Worm (Caenorhabditis elegans) whole organism, midembryonic: ENCODE measurements around the gene C14E2.6.

Experiments used
- T22C8.4 ChIP-seq: fragments of 200-800 bp; sonication (Bioruptor generic); IDR thresholded peaks from 2 replicates; pipeline ENCODE4 v1.3.6; 2022; ENCODE audit warnings: missing genetic modification characterization, missing compliant biosample characterization
- cog-1 ChIP-seq: sonication (generic microtip); optimal IDR thresholded peaks from 2 replicates; lab custom pipeline; 2016; ENCODE audit warnings: missing genetic modification characterization, missing compliant biosample characterization
- flt-1 ChIP-seq: fragments of 200-800 bp; sonication (Bioruptor generic); IDR thresholded peaks from 2 replicates; pipeline ENCODE4 v1.3.6; 2022; ENCODE audit warnings: missing genetic modification characterization, missing compliant biosample characterization
- klf-2 ChIP-seq: fragments of 200-800 bp; sonication (Bioruptor generic); conservative IDR thresholded peaks from 2 replicates; pipeline ENCODE4 v1.3.6; 2022; ENCODE audit warnings: missing genetic modification reagents, missing genetic modification characterization, missing compliant biosample characterization
- med-1 ChIP-seq: sonication (generic microtip); optimal IDR thresholded peaks from 2 replicates; lab custom pipeline; 2017; ENCODE audit warnings: missing genetic modification characterization, mild to moderate bottlenecking, missing compliant biosample characterization, antibody characterized with exemption, missing genetic modification reagents; ENCODE audit not compliant: insufficient read depth
- ref-1 ChIP-seq: fragments of 200-800 bp; sonication (Bioruptor generic); conservative IDR thresholded peaks from 2 replicates; pipeline ENCODE4 v1.3.6; 2022; ENCODE audit warnings: missing genetic modification reagents, missing genetic modification characterization, missing compliant biosample characterization
- tab-1 ChIP-seq: fragments of 200-800 bp; sonication (Bioruptor generic); IDR thresholded peaks from 2 replicates; pipeline ENCODE4 v1.3.6; 2022; ENCODE audit warnings: missing genetic modification characterization, missing compliant biosample characterization
- ztf-23 ChIP-seq: fragments of 200-800 bp; sonication (Bioruptor generic); IDR thresholded peaks from 2 replicates; pipeline ENCODE4 v1.3.6; 2022; ENCODE audit warnings: missing genetic modification reagents, missing genetic modification characterization, missing compliant biosample characterization
- ztf-29 ChIP-seq: fragments of 200-800 bp; sonication (Bioruptor generic); IDR thresholded peaks from 2 replicates; pipeline ENCODE4 v1.3.6; 2022; ENCODE audit warnings: missing genetic modification reagents, missing genetic modification characterization, missing compliant biosample characterization

DNA sequence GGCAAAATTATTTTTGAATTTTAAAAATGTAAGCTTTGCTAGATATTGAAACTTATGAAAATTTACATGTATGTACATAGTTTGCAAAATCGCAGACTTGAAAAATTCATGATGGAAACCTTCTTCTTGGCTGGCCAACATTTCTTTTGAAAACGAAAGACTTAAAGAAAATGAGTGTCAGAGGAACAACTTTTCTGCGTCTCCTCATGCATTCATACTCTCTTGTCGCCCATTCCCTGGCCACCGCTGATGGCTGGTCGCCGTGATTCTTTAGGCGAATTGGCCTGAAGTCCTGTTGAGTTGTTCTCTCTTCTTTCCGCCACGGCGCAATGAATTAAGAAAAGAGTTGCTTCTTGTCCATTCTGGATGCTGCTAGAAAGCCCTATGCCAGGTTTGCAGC lies 33.8 kb downstream of the C14E2.6 start:
- no peak for TF ChIP-seq tab-1
- TF ChIP-seq ztf-23 (GFP tag; lab: Robert Waterston, UW): no peak
- TF ChIP-seq cog-1 (tag; lab: Kevin White, UChicago): no peak
- TF ChIP-seq klf-2: no peak
- no peak for TF ChIP-seq flt-1 (GFP tag; lab: Robert Waterston, UW)
- TF ChIP-seq med-1: no peak
- TF ChIP-seq ztf-29 (GFP tag; lab: Robert Waterston, UW): no peak
- no peak for TF ChIP-seq T22C8.4
- TF ChIP-seq ref-1 (GFP tag; lab: Robert Waterston, UW): no peak
